Fruit fly (Drosophila melanogaster) whole organism, pupa: ENCODE data around the gene SrpRalpha.
A peak's percentile ranks its signal among the peaks of the same experiment; 100 is the strongest.

Experiments
- CG10348 ChIP-seq: fragments of 200-800 bp; sonication (Bioruptor generic); IDR thresholded peaks from 2 replicates; pipeline ENCODE4 v1.3.6; 2022; ENCODE audit warnings: missing biosample characterization, missing genetic modification characterization
- CG12605 ChIP-seq: fragments of 200-800 bp; sonication (Bioruptor generic); IDR thresholded peaks from 2 replicates; pipeline ENCODE4 v1.3.6; 2022; ENCODE audit warnings: missing biosample characterization, missing genetic modification characterization
- CG13204 ChIP-seq: fragments of 200-800 bp; sonication (Bioruptor generic); optimal IDR thresholded peaks from 2 replicates; lab custom pipeline; 2018; ENCODE audit warnings: missing biosample characterization, mild to moderate bottlenecking, missing genetic modification characterization, moderate library complexity
- CG14655 ChIP-seq: fragments of 200-800 bp; sonication (Bioruptor generic); optimal IDR thresholded peaks from 3 replicates; lab custom pipeline; 2017; ENCODE audit warnings: mild to moderate bottlenecking, missing biosample characterization, missing genetic modification reagents, missing genetic modification characterization
- CG15710 ChIP-seq: fragments of 200-800 bp; sonication (Bioruptor generic); optimal IDR thresholded peaks from 2 replicates; lab custom pipeline; 2018; ENCODE audit warnings: missing biosample characterization, mild to moderate bottlenecking, missing genetic modification characterization, moderate library complexity
- CG17806 ChIP-seq: fragments of 200-800 bp; sonication (Bioruptor generic); optimal IDR thresholded peaks from 2 replicates; lab custom pipeline; 2018; ENCODE audit warnings: missing biosample characterization, mild to moderate bottlenecking, missing genetic modification characterization, moderate library complexity
- CG32121 ChIP-seq: fragments of 200-800 bp; sonication (Bioruptor generic); IDR thresholded peaks from 2 replicates; pipeline ENCODE4 v1.3.6; 2022; ENCODE audit warnings: missing biosample characterization, missing genetic modification characterization
- CG34367 ChIP-seq: fragments of 200-800 bp; sonication (Bioruptor generic); optimal IDR thresholded peaks from 2 replicates; lab custom pipeline; 2018; ENCODE audit warnings: missing biosample characterization, mild to moderate bottlenecking, missing genetic modification characterization
- CG4496 ChIP-seq: fragments of 200-800 bp; sonication (Bioruptor generic); IDR thresholded peaks from 3 replicates; pipeline ENCODE4 v1.3.6; 2022; ENCODE audit warnings: missing biosample characterization, missing genetic modification characterization
- CG8159 ChIP-seq: fragments of 200-800 bp; sonication (Bioruptor generic); optimal IDR thresholded peaks from 3 replicates; lab custom pipeline; 2018; ENCODE audit warnings: missing biosample characterization, mild to moderate bottlenecking, missing genetic modification characterization, moderate library complexity
- CG8301 ChIP-seq: fragments of 200-800 bp; sonication (Bioruptor generic); optimal IDR thresholded peaks from 2 replicates; lab custom pipeline; 2018; ENCODE audit warnings: missing biosample characterization, mild to moderate bottlenecking, missing genetic modification characterization
- CG9948 ChIP-seq: fragments of 200-800 bp; sonication (Bioruptor generic); optimal IDR thresholded peaks from 2 replicates; lab custom pipeline; 2018; ENCODE audit warnings: missing biosample characterization, mild to moderate bottlenecking, missing genetic modification characterization, moderate library complexity
- D1 ChIP-seq: fragments of 200-800 bp; sonication (Bioruptor generic); optimal IDR thresholded peaks from 2 replicates; lab custom pipeline; 2018; ENCODE audit warnings: missing biosample characterization, mild to moderate bottlenecking, missing genetic modification characterization, moderate library complexity
- EcR ChIP-seq: fragments of 200-800 bp; sonication (Bioruptor generic); optimal IDR thresholded peaks from 3 replicates; lab custom pipeline; 2019; ENCODE audit warnings: missing biosample characterization, missing genetic modification characterization, mild to moderate bottlenecking, moderate library complexity, missing genetic modification reagents
- Ets98B ChIP-seq: fragments of 200-800 bp; sonication (Bioruptor generic); IDR thresholded peaks from 2 replicates; pipeline ENCODE4 v1.3.6; 2022; ENCODE audit warnings: missing biosample characterization, missing genetic modification characterization
- Pif1A ChIP-seq: fragments of 200-800 bp; sonication (Bioruptor generic); optimal IDR thresholded peaks from 3 replicates; lab custom pipeline; 2016; ENCODE audit warnings: missing biosample characterization, missing genetic modification characterization
- Pif1B ChIP-seq: fragments of 200-800 bp; sonication (Bioruptor generic); optimal IDR thresholded peaks from 3 replicates; lab custom pipeline; 2016; ENCODE audit warnings: missing biosample characterization, missing genetic modification characterization
- Snoo ChIP-seq: fragments of 200-800 bp; sonication (Bioruptor generic); optimal IDR thresholded peaks from 3 replicates; lab custom pipeline; 2017; ENCODE audit warnings: missing biosample characterization, mild to moderate bottlenecking, missing genetic modification characterization, inconsistent platforms
- fd96Ca ChIP-seq: fragments of 200-800 bp; sonication (Bioruptor generic); IDR thresholded peaks from 3 replicates; pipeline ENCODE4 v1.3.6; 2022; ENCODE audit warnings: missing biosample characterization, missing genetic modification characterization
- gl ChIP-seq: fragments of 200-800 bp; sonication (Bioruptor generic); optimal IDR thresholded peaks from 2 replicates; lab custom pipeline; 2018; ENCODE audit warnings: missing biosample characterization, mild to moderate bottlenecking, missing genetic modification characterization
- rn ChIP-seq: fragments of 200-800 bp; sonication (Bioruptor generic); IDR thresholded peaks from 2 replicates; pipeline ENCODE4 v1.3.6; 2022; ENCODE audit warnings: missing biosample characterization, missing genetic modification characterization

Gene SrpRalpha

dm6 chrX:11153826-11154510, 25.1 kb upstream of the SrpRalpha start, which contains the start of the genes rtv and Dlic:
Gene rtv, minus strand, starts transcription at chrX:11153990.
Gene Dlic, plus strand, starts transcription at chrX:11154421.
- TF ChIP-seq CG8159 = no peak

- TF ChIP-seq EcR (GFP tag; lab: Kevin White, UChicago) (peak; percentile 16), CG17806 (tag; lab: Kevin White, UChicago) (no peak), Pif1A (no peak), CG8159 (no peak), CG34367 (no peak), gl (tag; lab: Kevin White, UChicago) (no peak), CG8301 (no peak), CG4496 (no peak)
- TF ChIP-seq, all 21 proteins: peak for 1
Measured at dm6 chrX:11153413-11153812, 24.5 kb upstream of the SrpRalpha start.

- TF ChIP-seq CG17806 (tag; lab: Kevin White, UChicago) (no peak), CG9948 (no peak), fd96Ca (0 out of 3 replicates have a peak, but pooled peaks have one; percentile 37), CG32121 (GFP tag; lab: Robert Waterston, UW) (0 out of 2 replicates have a peak, but pooled peaks have one; percentile 33), CG8301 (no peak), CG13204 (GFP tag; lab: Kevin White, UChicago) (no peak), CG8159 (peak; percentile 4), Snoo (no peak), Pif1B (GFP tag; lab: Kevin White, UChicago) (no peak), CG4496 (peak; percentile 52; the same call in 1 of the 3 replicates)
Measured at dm6 chrX:11149201-11149600, 20.3 kb upstream of the SrpRalpha start, which contains the start of gene Lint-1. Gene Lint-1, plus strand, starts transcription at chrX:11149323.

- TF ChIP-seq Ets98B (no peak), rn (GFP tag; lab: Robert Waterston, UW) (no peak), CG14655 (GFP tag; lab: Kevin White, UChicago) (no peak), EcR (GFP tag; lab: Kevin White, UChicago) (no peak), CG4496 (no peak), CG34367 (no peak), D1 (no peak), Pif1B (GFP tag; lab: Kevin White, UChicago) (no peak), CG12605 (GFP tag; lab: Robert Waterston, UW) (no peak), Snoo (no peak), CG15710 (tag; lab: Kevin White, UChicago) (no peak), CG13204 (GFP tag; lab: Kevin White, UChicago) (no peak), CG8301 (no peak), CG32121 (GFP tag; lab: Robert Waterston, UW) (no peak)
Measured at dm6 chrX:11148272-11148835, 19.5 kb upstream of the SrpRalpha start, which contains the start of gene Ran. Gene Ran, minus strand, starts transcription at chrX:11148716.

- TF ChIP-seq CG10348 (no peak), Ets98B (peak; percentile 4; the same call in 1 of the 2 replicates), CG8159 (peak; percentile 7), CG34367 (no peak), CG12605 (GFP tag; lab: Robert Waterston, UW) (peak; percentile 34; the same call in 1 of the 2 replicates)
- TF ChIP-seq, all 21 proteins: peak for 3
Measured at dm6 chrX:11147553-11148067, 18.7 kb upstream of the SrpRalpha start.

dm6 chrX:11146598-11147176, 17.8 kb upstream of the SrpRalpha start:
- TF ChIP-seq CG4496 = 0 out of 3 replicates have a peak, but pooled peaks have one; percentile 38
- no peak for TF ChIP-seq rn (GFP tag; lab: Robert Waterston, UW)
- peak; percentile 15 for TF ChIP-seq Snoo
- no peak for TF ChIP-seq CG32121 (GFP tag; lab: Robert Waterston, UW)
- peak; percentile 45 for TF ChIP-seq CG8159
- no peak for TF ChIP-seq EcR (GFP tag; lab: Kevin White, UChicago)
- peak; percentile 30 for TF ChIP-seq Pif1B (GFP tag; lab: Kevin White, UChicago)
- peak; percentile 29 for TF ChIP-seq CG17806 (tag; lab: Kevin White, UChicago)
- TF ChIP-seq CG34367 = peak; percentile 17
- TF ChIP-seq fd96Ca = peak; percentile 68
- no peak for TF ChIP-seq CG13204 (GFP tag; lab: Kevin White, UChicago)
- peak; percentile 0 for TF ChIP-seq CG9948
- TF ChIP-seq CG8301 = peak; percentile 20
- TF ChIP-seq Ets98B = peak; percentile 35
- TF ChIP-seq Pif1A = peak; percentile 39
- TF ChIP-seq CG15710 (tag; lab: Kevin White, UChicago) = peak; percentile 51
- TF ChIP-seq CG12605 (GFP tag; lab: Robert Waterston, UW) = no peak
- TF ChIP-seq D1 = no peak
- TF ChIP-seq CG14655 (GFP tag; lab: Kevin White, UChicago) = no peak
- TF ChIP-seq CG10348 = no peak
- TF ChIP-seq, all 21 proteins: peak for 12
